Worm (Caenorhabditis elegans) whole organism, mixed stage, embryonic: ENCODE data around the gene sri-31.

Experiments used
- lsy-2 ChIP-seq: fragments of 150-350 bp; optimal IDR thresholded peaks from 2 replicates; lab custom pipeline; 2014; ENCODE audit warnings: missing biosample characterization, missing genetic modification characterization
- mep-1 ChIP-seq: fragments of 150-350 bp; optimal IDR thresholded peaks from 2 replicates; lab custom pipeline; 2017; ENCODE audit warnings: missing biosample characterization, missing genetic modification reagents, missing genetic modification characterization, inconsistent platforms
- nhr-12 ChIP-seq: fragments of 150-350 bp; optimal IDR thresholded peaks from 2 replicates; lab custom pipeline; 2014; ENCODE audit warnings: missing biosample characterization, missing genetic modification characterization
- nhr-28 ChIP-seq: fragments of 150-350 bp; optimal IDR thresholded peaks from 2 replicates; lab custom pipeline; 2014; ENCODE audit warnings: missing biosample characterization, missing genetic modification characterization
- snpc-4 ChIP-seq: fragments of 150-350 bp; optimal IDR thresholded peaks from 2 replicates; lab custom pipeline; 2014; ENCODE audit warnings: missing biosample characterization, missing genetic modification characterization
- unc-39 ChIP-seq: fragments of 150-350 bp; optimal IDR thresholded peaks from 2 replicates; lab custom pipeline; 2014; ENCODE audit warnings: missing biosample characterization, missing genetic modification characterization
- unc-62 ChIP-seq: fragments of 150-350 bp; optimal IDR thresholded peaks from 2 replicates; lab custom pipeline; 2014; ENCODE audit warnings: missing biosample characterization, missing genetic modification reagents, missing genetic modification characterization

- TF ChIP-seq snpc-4: no peak
- no peak for TF ChIP-seq nhr-12 (tag; lab: Kevin White, UChicago)
- TF ChIP-seq lsy-2 (tag; lab: Kevin White, UChicago): no peak
- no peak for TF ChIP-seq unc-39
- no peak for TF ChIP-seq unc-62 (GFP tag; lab: Kevin White, UChicago)
- no peak for TF ChIP-seq mep-1 (tag; lab: Kevin White, UChicago)
- no peak for TF ChIP-seq nhr-28 (tag; lab: Kevin White, UChicago)
These were observed 3.8 kb downstream of the sri-31 start for ce11 chrII:3054622-3055021.
